Worm (Caenorhabditis elegans) whole organism, mixed stage, embryonic: ENCODE data around the gene F11D11.22.

Source experiments
- blmp-1 ChIP-seq: fragments of 150-350 bp; optimal IDR thresholded peaks from 2 replicates; lab custom pipeline; 2014; ENCODE audit warnings: missing biosample characterization, missing genetic modification characterization
- ceh-39 ChIP-seq: fragments of 150-350 bp; optimal IDR thresholded peaks from 2 replicates; lab custom pipeline; 2014; ENCODE audit warnings: missing biosample characterization, missing genetic modification characterization
- ceh-83 ChIP-seq: fragments of 200-800 bp; sonication (Bioruptor generic); optimal IDR thresholded peaks from 2 replicates; lab custom pipeline; 2018; ENCODE audit warnings: mild to moderate bottlenecking, missing genetic modification characterization, missing compliant biosample characterization
- ces-1 ChIP-seq: fragments of 150-350 bp; optimal IDR thresholded peaks from 2 replicates; lab custom pipeline; 2014; ENCODE audit warnings: missing biosample characterization, missing genetic modification reagents, missing genetic modification characterization
- cnd-1 ChIP-seq: fragments of 200-800 bp; sonication (Bioruptor generic); optimal IDR thresholded peaks from 2 replicates; lab custom pipeline; 2018; ENCODE audit warnings: mild to moderate bottlenecking, missing genetic modification characterization, missing compliant biosample characterization
- drap-1 ChIP-seq: fragments of 200-800 bp; sonication (Bioruptor generic); optimal IDR thresholded peaks from 3 replicates; lab custom pipeline; 2018; ENCODE audit warnings: mild to moderate bottlenecking, missing genetic modification characterization, missing compliant biosample characterization
- elt-3 ChIP-seq: fragments of 150-350 bp; optimal IDR thresholded peaks from 2 replicates; lab custom pipeline; 2014; ENCODE audit warnings: missing biosample characterization, missing genetic modification characterization
- flh-1 ChIP-seq: fragments of 200-800 bp; sonication (Bioruptor generic); optimal IDR thresholded peaks from 2 replicates; lab custom pipeline; 2018; ENCODE audit warnings: mild to moderate bottlenecking, missing genetic modification characterization, moderate library complexity, missing compliant biosample characterization
- ham-2 ChIP-seq: fragments of 200-800 bp; sonication (Bioruptor generic); optimal IDR thresholded peaks from 2 replicates; lab custom pipeline; 2018; ENCODE audit warnings: mild to moderate bottlenecking, missing genetic modification characterization, missing compliant biosample characterization
- hlh-1 ChIP-seq: fragments of 150-350 bp; optimal IDR thresholded peaks from 2 replicates; lab custom pipeline; 2014; ENCODE audit warnings: missing biosample characterization, missing genetic modification reagents, missing genetic modification characterization
- lin-13 ChIP-seq: fragments of 150-350 bp; optimal IDR thresholded peaks from 2 replicates; lab custom pipeline; 2014; ENCODE audit warnings: missing biosample characterization, missing genetic modification characterization
- lin-32 ChIP-seq: fragments of 200-800 bp; sonication (Bioruptor generic); optimal IDR thresholded peaks from 2 replicates; lab custom pipeline; 2018; ENCODE audit warnings: mild to moderate bottlenecking, missing genetic modification characterization, missing compliant biosample characterization
- lsy-2 ChIP-seq: fragments of 150-350 bp; optimal IDR thresholded peaks from 2 replicates; lab custom pipeline; 2014; ENCODE audit warnings: missing biosample characterization, missing genetic modification characterization
- mab-5 ChIP-seq: fragments of 150-350 bp; optimal IDR thresholded peaks from 2 replicates; lab custom pipeline; 2014; ENCODE audit warnings: missing biosample characterization, missing genetic modification characterization
- mep-1 ChIP-seq: fragments of 150-350 bp; optimal IDR thresholded peaks from 2 replicates; lab custom pipeline; 2017; ENCODE audit warnings: missing biosample characterization, missing genetic modification reagents, missing genetic modification characterization, inconsistent platforms
- mls-2 ChIP-seq: sonication (generic microtip); optimal IDR thresholded peaks from 2 replicates; lab custom pipeline; 2016; ENCODE audit warnings: mild to moderate bottlenecking, missing genetic modification characterization, moderate library complexity, missing compliant biosample characterization
- nhr-237 ChIP-seq: fragments of 150-350 bp; optimal IDR thresholded peaks from 2 replicates; lab custom pipeline; 2014; ENCODE audit warnings: missing biosample characterization, missing genetic modification characterization
- nhr-28 ChIP-seq: fragments of 150-350 bp; optimal IDR thresholded peaks from 2 replicates; lab custom pipeline; 2014; ENCODE audit warnings: missing biosample characterization, missing genetic modification characterization
- nhr-76 ChIP-seq: sonication (generic microtip); optimal IDR thresholded peaks from 2 replicates; lab custom pipeline; 2017; ENCODE audit warnings: missing biosample characterization, missing genetic modification characterization
- pha-4 ChIP-seq: fragments of 150-350 bp; optimal IDR thresholded peaks from 2 replicates; lab custom pipeline; 2018; ENCODE audit warnings: missing biosample characterization, missing genetic modification reagents, missing genetic modification characterization
- snpc-4 ChIP-seq: fragments of 150-350 bp; optimal IDR thresholded peaks from 2 replicates; lab custom pipeline; 2014; ENCODE audit warnings: missing biosample characterization, missing genetic modification characterization
- sptf-1 ChIP-seq: sonication (generic microtip); optimal IDR thresholded peaks from 2 replicates; lab custom pipeline; 2017; ENCODE audit warnings: mild to moderate bottlenecking, missing genetic modification characterization, moderate library complexity, missing compliant biosample characterization
- tbx-8 ChIP-seq: fragments of 200-800 bp; sonication (Bioruptor generic); optimal IDR thresholded peaks from 2 replicates; lab custom pipeline; 2018; ENCODE audit warnings: mild to moderate bottlenecking, missing genetic modification characterization, moderate library complexity, missing compliant biosample characterization
- unc-120 ChIP-seq: sonication (generic microtip); optimal IDR thresholded peaks from 2 replicates; lab custom pipeline; 2017; ENCODE audit warnings: missing genetic modification characterization, missing compliant biosample characterization; ENCODE audit not compliant: poor library complexity, severe bottlenecking
- unc-39 ChIP-seq: fragments of 150-350 bp; optimal IDR thresholded peaks from 2 replicates; lab custom pipeline; 2014; ENCODE audit warnings: missing biosample characterization, missing genetic modification characterization
- unc-62 ChIP-seq: fragments of 150-350 bp; optimal IDR thresholded peaks from 2 replicates; lab custom pipeline; 2014; ENCODE audit warnings: missing biosample characterization, missing genetic modification reagents, missing genetic modification characterization
- zip-8 ChIP-seq: fragments of 150-350 bp; optimal IDR thresholded peaks from 2 replicates; lab custom pipeline; 2014; ENCODE audit warnings: missing biosample characterization, missing genetic modification characterization

Gene F11D11.22

ce11 chrV:18734381-18734780 lies 27.8 kb upstream of the F11D11.22 start, which contains the start of gene scl-20:
Gene scl-20, minus strand, starts transcription at chrV:18734481.
- TF ChIP-seq unc-62 (GFP tag; lab: Kevin White, UChicago) (no peak), flh-1 (GFP tag; lab: Kevin White, UChicago) (no peak), sptf-1 (tag; lab: Kevin White, UChicago) (no peak), cnd-1 (tag; lab: Kevin White, UChicago) (no peak), nhr-237 (tag; lab: Kevin White, UChicago) (no peak), lin-32 (GFP tag; lab: Kevin White, UChicago) (no peak), nhr-28 (no peak), ces-1 (GFP tag; lab: Kevin White, UChicago) (no peak)

- TF ChIP-seq mab-5 (tag; lab: Kevin White, UChicago) (no peak), unc-120 (tag; lab: Kevin White, UChicago) (no peak), ham-2 (no peak), nhr-28 (no peak), blmp-1 (tag; lab: Kevin White, UChicago) (no peak), drap-1 (GFP tag; lab: Kevin White, UChicago) (no peak), ceh-39 (tag; lab: Kevin White, UChicago) (no peak), mls-2 (no peak), snpc-4 (tag; lab: Kevin White, UChicago) (no peak)
Measured at ce11 chrV:18737646-18738045, 24.5 kb upstream of the F11D11.22 start.

- TF ChIP-seq pha-4, result no peak
- no peak for TF ChIP-seq ham-2
- TF ChIP-seq, all 35 proteins: peak for 0
Measured at ce11 chrV:18742108-18742507, 20.0 kb upstream of the F11D11.22 start, which contains the start of gene clec-250. Gene clec-250, minus strand, starts transcription at chrV:18742208.

- no peak for TF ChIP-seq nhr-76 (tag; lab: Kevin White, UChicago)
- TF ChIP-seq elt-3 (tag; lab: Kevin White, UChicago), result no peak
- no peak for TF ChIP-seq unc-62 (GFP tag; lab: Kevin White, UChicago)
- TF ChIP-seq unc-39 (tag; lab: Kevin White, UChicago), result no peak
- no peak for TF ChIP-seq lsy-2 (tag; lab: Kevin White, UChicago)
- no peak for TF ChIP-seq mab-5 (tag; lab: Kevin White, UChicago)
- no peak for TF ChIP-seq tbx-8 (GFP tag; lab: Kevin White, UChicago)
- no peak for TF ChIP-seq ham-2
- TF ChIP-seq nhr-237 (tag; lab: Kevin White, UChicago), result no peak
- TF ChIP-seq ceh-83, result no peak
- no peak for TF ChIP-seq snpc-4 (tag; lab: Kevin White, UChicago)
- TF ChIP-seq blmp-1 (tag; lab: Kevin White, UChicago), result no peak
Measured at ce11 chrV:18746937-18747660, 15.0 kb upstream of the F11D11.22 start, which contains the start of gene clec-251. Gene clec-251, minus strand, starts transcription at chrV:18746987.

DNA sequence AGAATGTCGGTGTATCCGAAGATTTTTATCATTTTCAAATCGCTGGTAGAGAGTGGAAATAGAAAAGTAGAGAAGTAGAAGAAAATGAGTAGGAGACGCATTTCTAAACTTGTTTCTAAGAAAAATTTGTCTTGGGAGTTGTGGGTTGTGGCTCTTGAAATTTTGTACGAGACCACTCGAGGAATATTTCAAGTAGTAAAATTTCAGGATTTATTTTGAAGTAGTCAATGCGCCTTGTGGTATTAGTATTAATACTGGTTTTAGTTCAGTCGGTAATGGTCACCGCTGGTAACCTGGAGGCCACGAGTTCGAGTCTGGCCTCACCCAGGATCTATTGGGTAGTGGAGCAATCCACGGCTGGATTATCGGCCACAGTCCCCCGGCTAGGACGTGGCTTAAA lies 13.4 kb upstream of the F11D11.22 start, which contains the start of gene clec-252:
Gene clec-252, minus strand, starts transcription at position 101 of the 400 bp plus-strand sequence.
- no peak for TF ChIP-seq tbx-8 (GFP tag; lab: Kevin White, UChicago)
- TF ChIP-seq, all 35 proteins: peak for 0

DNA sequence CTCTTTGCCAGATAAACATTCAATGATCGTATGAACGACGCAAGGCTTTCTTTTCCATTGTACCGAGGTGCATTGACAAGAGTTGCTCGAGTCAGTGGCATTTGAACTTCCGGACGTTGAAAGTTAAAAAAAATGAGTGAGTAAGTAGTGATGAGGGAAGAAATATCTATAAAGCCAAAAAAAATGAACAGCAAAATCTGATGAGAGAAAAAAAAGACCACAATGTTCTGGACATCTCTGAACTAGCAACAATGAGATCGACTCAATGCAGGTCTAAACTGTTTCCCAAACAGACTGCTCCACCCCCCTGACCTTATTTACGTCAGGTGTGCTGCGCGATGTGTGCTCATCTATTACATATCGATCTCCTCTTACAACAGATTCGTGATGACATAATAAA lies 11.7 kb upstream of the F11D11.22 start, which contains the start of the genes F11D11.21 and F11D11.12:
Gene F11D11.21, minus strand, starts transcription at position 101 of the 400 bp plus-strand sequence.
Gene F11D11.12, minus strand, starts transcription at position 238 of the 400 bp plus-strand sequence.
- no peak for TF ChIP-seq mep-1 (tag; lab: Kevin White, UChicago)
- TF ChIP-seq lin-13, result no peak
- TF ChIP-seq pha-4, result no peak
- no peak for TF ChIP-seq ces-1 (GFP tag; lab: Kevin White, UChicago)
- no peak for TF ChIP-seq zip-8
- TF ChIP-seq hlh-1 (tag; lab: Kevin White, UChicago), result no peak
- TF ChIP-seq flh-1 (GFP tag; lab: Kevin White, UChicago), result no peak
- TF ChIP-seq ceh-83, result no peak

DNA sequence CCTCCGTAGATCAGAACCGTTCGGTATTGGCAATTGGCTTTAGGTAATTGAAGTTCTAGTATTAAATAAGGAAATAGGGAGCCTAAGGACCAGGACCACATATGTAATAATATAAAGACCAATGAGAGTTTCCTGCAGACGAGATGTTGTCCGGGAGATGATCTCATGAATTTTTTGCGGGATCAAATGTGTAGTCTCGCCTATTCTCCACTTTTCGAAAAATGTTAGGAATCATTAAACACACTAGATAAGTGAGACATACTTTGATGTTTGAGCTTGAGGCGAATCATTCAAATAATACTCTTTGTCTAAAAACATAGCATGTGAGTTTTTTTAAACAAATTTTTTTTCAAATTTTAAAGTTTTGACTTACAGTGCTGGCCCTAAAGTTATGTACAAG lies 9.1 kb upstream of the F11D11.22 start, which contains the start of gene F11D11.6:
Gene F11D11.6, minus strand, starts transcription at position 101 of the 400 bp plus-strand sequence.
- no peak for TF ChIP-seq unc-62 (GFP tag; lab: Kevin White, UChicago)
- TF ChIP-seq unc-120 (tag; lab: Kevin White, UChicago), result no peak
- TF ChIP-seq elt-3 (tag; lab: Kevin White, UChicago), result no peak
- TF ChIP-seq sptf-1 (tag; lab: Kevin White, UChicago), result no peak
- TF ChIP-seq, all 35 proteins: peak for 0
